Fruit fly (Drosophila melanogaster): ENCODE results near the gene CG31909.
A peak's percentile ranks its signal among the peaks of the same experiment; 100 is the strongest.

The CG31909 gene

dm6 chr2L:7293475-7294332, 36.4 kb downstream of the CG31909 start (continued):
- TF ChIP-seq bab2 (GFP tag; optimal IDR thresholded peaks at IDR 0.05): peak; percentile 15
- no peak for TF ChIP-seq CG11695 (GFP tag; IDR thresholded peaks at IDR 0.05)
- TF ChIP-seq CG10959 (GFP tag; IDR thresholded peaks at IDR 0.05): peak; percentile 69
- TF ChIP-seq Mrtf (GFP tag; IDR thresholded peaks at IDR 0.05): no peak
- no peak for TF ChIP-seq CG2889 (GFP tag; IDR thresholded peaks at IDR 0.05)
- no peak for TF ChIP-seq wdn (GFP tag; IDR thresholded peaks at IDR 0.05)
- peak; percentile 63 for TF ChIP-seq Awh (GFP tag; IDR thresholded peaks at IDR 0.05)
- TF ChIP-seq CG16863 (GFP tag; optimal IDR thresholded peaks at IDR 0.05): peak; percentile 19
- peak; percentile 55; the same call in 1 of the 2 replicates for TF ChIP-seq CG31441 (GFP tag; IDR thresholded peaks at IDR 0.05)
- peak; percentile 49; the same call in 1 of the 3 replicates for TF ChIP-seq CG11093 (GFP tag; IDR thresholded peaks at IDR 0.05)
- TF ChIP-seq ro (GFP tag; IDR thresholded peaks at IDR 0.05): no peak
- peak; percentile 56 for TF ChIP-seq CG17328 (GFP tag; IDR thresholded peaks at IDR 0.05)
- TF ChIP-seq lilli (GFP tag; optimal IDR thresholded peaks at IDR 0.05): peak; percentile 29
- TF ChIP-seq CG1603 (tag; optimal IDR thresholded peaks at IDR 0.05): peak; percentile 31
- TF ChIP-seq CG4424 (GFP tag; optimal IDR thresholded peaks at IDR 0.05): peak; percentile 52
- peak; percentile 42; the same call in 2 of the 3 replicates for TF ChIP-seq row (GFP tag; IDR thresholded peaks at IDR 0.05)
- peak; percentile 20 for TF ChIP-seq CG8290 (GFP tag; optimal IDR thresholded peaks at IDR 0.05)
- no peak for TF ChIP-seq CG8290 (tag; optimal IDR thresholded peaks at IDR 0.05)
- peak; percentile 18 for TF ChIP-seq nerfin-1 (tag; optimal IDR thresholded peaks at IDR 0.05)
- no peak for TF ChIP-seq knrl (GFP tag; IDR thresholded peaks at IDR 0.05; ENCODE audit: partially characterized antibody)
- TF ChIP-seq Ets65A (GFP tag): peak; percentile 46
- no peak for TF ChIP-seq sc (optimal IDR thresholded peaks at IDR 0.05)
- TF ChIP-seq sc (GFP tag; optimal IDR thresholded peaks at IDR 0.05): peak; percentile 9
- 0 out of 3 replicates have a peak, but pooled peaks have one; percentile 39 for TF ChIP-seq CG7357 (GFP tag; IDR thresholded peaks at IDR 0.05)
- peak; percentile 16 for TF ChIP-seq twi (tag; optimal IDR thresholded peaks at IDR 0.05)
- peak in 1 of 2 experiments; percentile 12 for TF ChIP-seq Pdp1 (GFP tag; optimal IDR thresholded peaks at IDR 0.05)
- TF ChIP-seq gsb-n (tag; optimal IDR thresholded peaks at IDR 0.05): peak; percentile 57
- peak; percentile 21; the same call in 1 of the 3 replicates for TF ChIP-seq tgo (GFP tag; IDR thresholded peaks at IDR 0.05)
- no peak for TF ChIP-seq Aef1 (GFP tag; IDR thresholded peaks at IDR 0.05)
- TF ChIP-seq lola (GFP tag; optimal IDR thresholded peaks at IDR 0.05): peak in 1 of 3 experiments; percentile 76
- TF ChIP-seq sim (GFP tag; IDR thresholded peaks at IDR 0.05): peak; percentile 24; the same call in 1 of the 2 replicates
- no peak for TF ChIP-seq vfl (GFP tag; optimal IDR thresholded peaks at IDR 0.05)
- TF ChIP-seq CG14441 (GFP tag; IDR thresholded peaks at IDR 0.05): no peak
- no peak for TF ChIP-seq zen2 (GFP tag; IDR thresholded peaks at IDR 0.05; ENCODE audit: partially characterized antibody)
- peak; percentile 46 for TF ChIP-seq fd96Cb (tag; optimal IDR thresholded peaks at IDR 0.05)
- no peak for TF ChIP-seq lab (GFP tag; optimal IDR thresholded peaks at IDR 0.05)
- peak; percentile 47 for TF ChIP-seq dmrt99B (tag; optimal IDR thresholded peaks at IDR 0.05)
- TF ChIP-seq cg (GFP tag; optimal IDR thresholded peaks at IDR 0.05): no peak
- peak; percentile 76 for TF ChIP-seq nmo (GFP tag; optimal IDR thresholded peaks at IDR 0.05)
- TF ChIP-seq CG2712 (tag; optimal IDR thresholded peaks at IDR 0.05): peak; percentile 71
- peak; percentile 65 for TF ChIP-seq CoRest (tag; optimal IDR thresholded peaks at IDR 0.05)
- TF ChIP-seq CG14014 (GFP tag; IDR thresholded peaks at IDR 0.05): no peak
- peak; percentile 55 for TF ChIP-seq CG7839 (tag; optimal IDR thresholded peaks at IDR 0.05)
- peak; percentile 19 for TF ChIP-seq CG1529 (GFP tag; optimal IDR thresholded peaks at IDR 0.05)
- peak; percentile 17 for TF ChIP-seq shn (GFP tag; optimal IDR thresholded peaks at IDR 0.05)
- peak; percentile 21 for TF ChIP-seq Atf-2 (GFP tag; optimal IDR thresholded peaks at IDR 0.05)
- TF ChIP-seq sisA (GFP tag; IDR thresholded peaks at IDR 0.05): 0 out of 2 replicates have a peak, but pooled peaks have one; percentile 19
- TF ChIP-seq nerfin-2 (GFP tag; IDR thresholded peaks at IDR 0.05; ENCODE audit: partially characterized antibody): no peak
- TF ChIP-seq ara (GFP tag; IDR thresholded peaks at IDR 0.05): peak; percentile 61; the same call in 1 of the 2 replicates
